Fruit fly (Drosophila melanogaster) whole organism, adult: Measurements from ENCODE around the gene CG10336.

Experiments used
- CG11617 ChIP-seq: fragments of 200-800 bp; sonication (Bioruptor generic); optimal IDR thresholded peaks from 2 replicates; lab custom pipeline; 2017; ENCODE audit warnings: mild to moderate bottlenecking, missing biosample characterization, missing genetic modification reagents, missing genetic modification characterization
- CG12768 ChIP-seq: fragments of 200-800 bp; sonication (Bioruptor generic); optimal IDR thresholded peaks from 2 replicates; lab custom pipeline; 2017; ENCODE audit warnings: missing biosample characterization, missing genetic modification characterization, mild to moderate bottlenecking, moderate library complexity, missing genetic modification reagents
- CG14711 ChIP-seq: fragments of 200-800 bp; sonication (Bioruptor generic); optimal IDR thresholded peaks from 2 replicates; lab custom pipeline; 2018; ENCODE audit warnings: missing biosample characterization, mild to moderate bottlenecking, missing genetic modification characterization, moderate library complexity
- CG1620 ChIP-seq: fragments of 200-800 bp; sonication (Bioruptor generic); optimal IDR thresholded peaks from 2 replicates; lab custom pipeline; 2016; ENCODE audit warnings: missing biosample characterization, missing genetic modification characterization
- CG33017 ChIP-seq: fragments of 200-800 bp; sonication (Bioruptor generic); optimal IDR thresholded peaks from 2 replicates; lab custom pipeline; 2018; ENCODE audit warnings: missing biosample characterization, mild to moderate bottlenecking, missing genetic modification characterization, moderate library complexity
- CG5204 ChIP-seq: fragments of 200-800 bp; sonication (Bioruptor generic); optimal IDR thresholded peaks from 2 replicates; lab custom pipeline; 2016; ENCODE audit warnings: missing biosample characterization, missing genetic modification characterization
- CG7045 ChIP-seq: fragments of 200-800 bp; sonication (Bioruptor generic); optimal IDR thresholded peaks from 2 replicates; lab custom pipeline; 2017; ENCODE audit warnings: missing biosample characterization, mild to moderate bottlenecking, missing genetic modification characterization
- CG7101 ChIP-seq: fragments of 200-800 bp; sonication (Bioruptor generic); optimal IDR thresholded peaks from 2 replicates; lab custom pipeline; 2018; ENCODE audit warnings: missing biosample characterization, mild to moderate bottlenecking, missing genetic modification characterization, moderate library complexity
- Clk ChIP-seq: fragments of 200-800 bp; sonication (Bioruptor generic); optimal IDR thresholded peaks from 2 replicates; lab custom pipeline; 2017; ENCODE audit warnings: missing biosample characterization, missing genetic modification characterization
- Crg-1 ChIP-seq: fragments of 200-800 bp; sonication (Bioruptor generic); optimal IDR thresholded peaks from 2 replicates; lab custom pipeline; 2016; ENCODE audit warnings: missing biosample characterization, missing genetic modification characterization
- Hr96 ChIP-seq: fragments of 200-800 bp; sonication (Bioruptor generic); optimal IDR thresholded peaks from 2 replicates; lab custom pipeline; 2016; ENCODE audit warnings: missing biosample characterization, missing genetic modification characterization
- Mnt ChIP-seq: fragments of 200-800 bp; sonication (Bioruptor generic); optimal IDR thresholded peaks from 2 replicates; lab custom pipeline; 2016; ENCODE audit warnings: missing biosample characterization, mild to moderate bottlenecking, missing genetic modification characterization
- bab1 ChIP-seq: fragments of 200-800 bp; sonication (Bioruptor generic); optimal IDR thresholded peaks from 3 replicates; lab custom pipeline; 2019; ENCODE audit warnings: missing biosample characterization, mild to moderate bottlenecking, missing genetic modification characterization, moderate library complexity
- cic ChIP-seq: fragments of 200-800 bp; sonication (Bioruptor generic); optimal IDR thresholded peaks from 2 replicates; lab custom pipeline; 2017; ENCODE audit warnings: missing biosample characterization, mild to moderate bottlenecking, missing genetic modification characterization, moderate library complexity
- cnc ChIP-seq, 2 experiments: fragments of >200 bp; optimal IDR thresholded peaks; 2 replicates each; lab custom pipeline; 2017
- kay ChIP-seq: fragments of 200-800 bp; sonication (Bioruptor generic); peaks from one replicate; lab custom pipeline; 2016; ENCODE audit warnings: missing biosample characterization, missing genetic modification characterization, borderline replicate concordance
- ovo ChIP-seq: fragments of 200-800 bp; sonication (Bioruptor generic); optimal IDR thresholded peaks from 2 replicates; lab custom pipeline; 2016; ENCODE audit warnings: missing biosample characterization, missing genetic modification characterization
- pad ChIP-seq: fragments of 200-800 bp; sonication (Bioruptor generic); optimal IDR thresholded peaks from 3 replicates; lab custom pipeline; 2017; ENCODE audit warnings: missing biosample characterization, missing genetic modification characterization, mild to moderate bottlenecking, moderate library complexity, missing genetic modification reagents
- tj ChIP-seq: fragments of 200-800 bp; sonication (Bioruptor generic); optimal IDR thresholded peaks from 3 replicates; lab custom pipeline; 2017; ENCODE audit warnings: missing biosample characterization, mild to moderate bottlenecking, missing genetic modification characterization, moderate library complexity
- toe ChIP-seq: fragments of 200-800 bp; sonication (Bioruptor generic); optimal IDR thresholded peaks from 2 replicates; lab custom pipeline; 2016; ENCODE audit warnings: missing biosample characterization, missing genetic modification characterization

Gene CG10336

DNA sequence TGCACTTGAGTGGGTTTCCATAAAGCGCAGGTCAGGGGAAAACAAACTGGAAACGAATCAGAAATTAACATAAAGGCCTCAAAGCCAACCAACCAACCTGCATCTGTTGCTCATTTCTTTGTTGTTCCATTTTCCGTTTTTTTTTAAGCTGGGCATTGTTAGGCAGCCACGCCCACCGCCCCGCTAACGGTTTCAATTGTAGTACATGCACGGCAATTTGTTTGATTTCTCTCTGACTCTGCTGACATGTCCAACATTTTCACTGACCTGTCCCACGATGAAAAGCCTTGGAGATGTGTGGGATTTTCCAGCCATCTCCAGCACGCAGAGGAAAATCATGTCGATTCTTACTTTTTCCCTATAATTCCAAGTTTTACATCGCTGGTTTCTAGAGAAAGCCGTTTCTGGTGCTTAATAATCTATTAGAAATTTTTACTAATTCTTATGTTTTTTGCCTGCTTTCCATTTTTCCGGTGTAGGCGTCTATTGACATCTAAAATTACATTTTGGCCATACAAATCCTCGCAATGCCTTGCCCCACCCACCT is 32.6 kb upstream of the CG10336 start:
- TF ChIP-seq Crg-1 (GFP tag; lab: Kevin White, UChicago), result no peak
- no peak for TF ChIP-seq tj (GFP tag; lab: Kevin White, UChicago)
- no peak for TF ChIP-seq kay (GFP tag; lab: Kevin White, UChicago)
- no peak for TF ChIP-seq cnc (optimal IDR thresholded peaks at IDR 0.05; lab: Kevin White, UChicago)
- no peak for TF ChIP-seq CG5204 (GFP tag; lab: Kevin White, UChicago)
- TF ChIP-seq CG11617 (GFP tag; lab: Kevin White, UChicago), result no peak

DNA sequence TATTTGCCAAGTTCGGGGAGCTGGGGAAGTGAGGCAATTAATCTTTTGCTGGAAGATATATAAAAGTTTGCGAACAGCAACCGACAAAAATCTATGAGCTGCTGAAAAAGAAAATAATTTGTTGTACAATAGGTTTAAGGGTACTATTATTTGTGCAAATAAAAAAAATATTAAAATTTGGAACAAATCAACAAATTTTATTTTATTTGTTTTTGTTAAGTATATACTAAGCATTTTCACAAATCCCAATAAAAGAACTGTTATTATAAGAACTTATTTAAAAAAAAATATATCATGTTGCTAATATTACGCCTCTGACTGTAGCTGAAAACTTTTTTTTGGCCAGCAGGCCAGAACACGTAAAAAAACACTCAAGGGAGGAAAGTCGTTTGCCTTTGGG is 31.2 kb upstream of the CG10336 start:
- TF ChIP-seq CG1620 (no peak), ovo (no peak), Mnt (no peak), Crg-1 (GFP tag; lab: Kevin White, UChicago) (no peak), cnc (optimal IDR thresholded peaks at IDR 0.05; lab: Kevin White, UChicago) (no peak), Clk (GFP tag; lab: Kevin White, UChicago) (no peak), kay (GFP tag; lab: Kevin White, UChicago) (no peak), tj (GFP tag; lab: Kevin White, UChicago) (no peak), CG7045 (no peak), CG7101 (tag; lab: Kevin White, UChicago) (no peak), bab1 (GFP tag; lab: Kevin White, UChicago) (no peak), CG11617 (GFP tag; lab: Kevin White, UChicago) (no peak)

DNA sequence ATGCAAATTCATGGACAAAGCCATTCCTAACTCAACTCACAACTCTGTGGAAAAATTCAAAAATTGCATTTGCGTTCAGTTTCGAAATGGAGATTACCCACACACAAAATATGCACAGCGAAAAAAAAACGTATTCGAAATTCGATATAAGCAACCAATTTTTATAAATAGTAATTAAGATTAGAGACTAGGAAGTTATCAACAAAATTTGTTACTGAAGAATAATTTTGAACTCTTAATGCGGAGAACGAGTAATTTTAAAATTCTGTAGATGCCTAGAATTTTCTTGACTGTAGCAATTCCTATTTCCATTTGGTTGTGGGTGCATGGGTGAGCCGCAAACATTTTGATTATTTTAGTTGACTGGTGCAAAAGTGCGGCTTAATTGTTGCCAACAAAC is 25.9 kb upstream of the CG10336 start:
- TF ChIP-seq toe (GFP tag; lab: Kevin White, UChicago) (no peak), Mnt (no peak), CG14711 (no peak), kay (GFP tag; lab: Kevin White, UChicago) (peak; percentile 6), bab1 (GFP tag; lab: Kevin White, UChicago) (no peak), cnc (optimal IDR thresholded peaks at IDR 0.05; lab: Kevin White, UChicago) (no peak)

DNA sequence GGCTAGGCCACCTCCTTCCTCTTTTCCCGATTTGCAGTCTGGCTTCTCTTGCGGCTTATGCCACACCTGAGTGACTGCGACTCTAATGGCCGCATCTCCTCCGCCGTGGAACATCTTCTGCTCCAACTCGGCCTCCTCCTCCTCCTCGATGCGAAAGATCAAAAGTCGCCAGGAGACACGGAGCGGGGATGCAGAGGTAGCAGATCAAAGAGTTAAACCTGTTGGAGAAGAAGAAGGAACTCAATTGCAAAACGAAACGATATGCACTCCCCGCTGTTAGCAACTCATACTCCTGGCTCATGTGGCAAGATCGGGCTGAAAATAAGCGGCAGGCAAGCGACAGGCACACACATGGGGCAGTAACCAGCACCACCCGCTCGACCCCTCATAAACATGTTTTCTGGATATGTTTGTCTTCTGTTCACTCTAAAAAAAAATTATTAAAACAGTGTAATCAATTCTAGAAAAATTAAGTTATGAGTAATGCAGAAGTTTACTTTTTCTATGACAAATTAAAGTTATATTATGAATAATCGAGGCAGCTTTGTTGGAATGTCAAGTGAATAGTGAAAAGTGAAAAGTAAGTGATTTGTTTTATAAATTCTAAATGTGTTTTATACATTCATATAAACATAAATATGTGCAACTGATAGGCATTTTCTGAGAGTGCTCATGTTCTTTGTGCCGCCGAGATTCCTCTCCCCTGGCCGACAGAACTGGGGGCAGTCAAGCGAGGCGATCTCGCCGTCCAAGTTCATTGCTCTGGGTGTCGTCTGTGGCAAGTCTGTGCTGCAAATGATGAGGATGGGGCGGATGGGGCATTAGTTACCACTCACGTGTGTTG is 24.4 kb upstream of the CG10336 start:
- no peak for TF ChIP-seq CG5204 (GFP tag; lab: Kevin White, UChicago)
- TF ChIP-seq Clk (GFP tag; lab: Kevin White, UChicago), result no peak

DNA sequence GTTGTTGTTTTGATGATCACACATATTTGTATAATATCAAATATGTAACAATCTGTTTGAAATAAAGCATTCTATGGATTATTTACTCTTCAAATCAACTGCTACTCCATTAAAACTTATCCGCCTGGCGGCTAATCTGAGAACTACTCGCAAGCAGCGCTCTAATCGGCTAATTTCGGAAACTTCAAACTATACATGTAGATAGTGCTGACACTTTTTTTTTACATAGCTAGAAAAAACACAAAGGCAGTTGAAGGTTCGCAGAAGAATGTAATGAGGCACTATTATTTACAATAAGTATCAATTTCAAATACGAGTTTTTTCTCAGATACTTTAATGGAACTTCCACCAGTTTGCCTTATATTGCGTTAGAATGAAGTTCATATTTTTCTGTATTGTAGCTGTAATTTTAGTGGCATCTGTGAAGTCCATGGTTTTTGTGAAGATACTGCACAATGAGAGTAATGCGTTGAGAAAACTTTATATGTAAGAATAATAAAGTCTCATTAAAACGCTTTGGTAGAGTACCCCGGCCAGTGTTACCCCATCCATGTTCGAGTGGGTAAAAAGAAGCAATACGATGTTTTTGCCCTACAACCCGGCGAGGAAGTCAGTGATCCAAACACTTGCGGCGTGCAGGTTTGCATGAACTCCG is 23.2 kb upstream of the CG10336 start:
- TF ChIP-seq Hr96 (GFP tag; lab: Kevin White, UChicago) (peak; percentile 2), CG5204 (GFP tag; lab: Kevin White, UChicago) (peak; percentile 50), toe (GFP tag; lab: Kevin White, UChicago) (peak; percentile 35), pad (GFP tag; lab: Kevin White, UChicago) (no peak), cic (GFP tag; lab: Kevin White, UChicago) (no peak), bab1 (GFP tag; lab: Kevin White, UChicago) (peak; percentile 14), CG1620 (peak; percentile 43)

DNA sequence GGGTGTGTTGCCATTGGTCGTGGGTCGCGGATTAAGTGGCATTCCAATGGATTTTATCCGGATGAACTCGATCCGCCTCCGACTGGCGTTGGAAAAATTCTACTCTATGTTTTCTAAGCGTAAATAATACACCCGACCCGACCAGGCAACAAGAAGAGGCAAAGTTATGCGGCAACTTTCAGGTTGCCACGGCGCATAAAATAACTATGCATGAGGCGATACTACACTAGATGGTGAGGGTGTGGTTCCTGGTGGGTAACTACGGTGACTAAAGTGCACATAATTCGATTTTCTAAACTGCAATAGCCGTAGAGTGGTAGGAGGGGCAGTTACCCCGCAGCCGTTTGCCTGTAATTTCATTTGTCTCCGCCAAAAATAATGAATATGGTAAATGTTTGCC is 18.2 kb upstream of the CG10336 start, which contains the start of gene CG43338:
TSS of gene CG43338 (minus strand) at position 101 of the 400 bp plus-strand sequence.
- TF ChIP-seq tj (GFP tag; lab: Kevin White, UChicago) (no peak), CG12768 (GFP tag; lab: Kevin White, UChicago) (no peak), CG11617 (GFP tag; lab: Kevin White, UChicago) (no peak), CG5204 (GFP tag; lab: Kevin White, UChicago) (no peak), Crg-1 (GFP tag; lab: Kevin White, UChicago) (no peak), pad (GFP tag; lab: Kevin White, UChicago) (no peak), toe (GFP tag; lab: Kevin White, UChicago) (no peak), CG7101 (tag; lab: Kevin White, UChicago) (no peak), CG33017 (tag; lab: Kevin White, UChicago) (no peak), bab1 (GFP tag; lab: Kevin White, UChicago) (no peak), Hr96 (GFP tag; lab: Kevin White, UChicago) (no peak), ovo (no peak), CG14711 (no peak), CG1620 (no peak), kay (GFP tag; lab: Kevin White, UChicago) (no peak), Mnt (no peak), cic (GFP tag; lab: Kevin White, UChicago) (no peak), Clk (GFP tag; lab: Kevin White, UChicago) (no peak), CG7045 (no peak), cnc (optimal IDR thresholded peaks at IDR 0.05; lab: Kevin White, UChicago) (no peak)
